Worm (Caenorhabditis elegans) whole organism, early embryonic: Measurements from ENCODE around the gene F56H9.2.

Experiments
- B0310.2 ChIP-seq: sonication (generic microtip); optimal IDR thresholded peaks from 2 replicates; lab custom pipeline; 2016; ENCODE audit warnings: mild to moderate bottlenecking, missing genetic modification characterization, missing compliant biosample characterization
- F13C5.2 ChIP-seq: sonication (generic microtip); optimal IDR thresholded peaks from 2 replicates; lab custom pipeline; 2017; ENCODE audit warnings: mild to moderate bottlenecking, missing genetic modification characterization, inconsistent platforms, missing compliant biosample characterization
- aly-1 ChIP-seq: sonication (generic microtip); optimal IDR thresholded peaks from 2 replicates; lab custom pipeline; 2016; ENCODE audit warnings: missing genetic modification characterization, missing compliant biosample characterization
- ama-1 ChIP-seq: fragments of 150-350 bp; optimal IDR thresholded peaks from 2 replicates; lab custom pipeline; 2014
- ceh-13 ChIP-seq: fragments of 200-800 bp; sonication (Bioruptor generic); optimal IDR thresholded peaks from 2 replicates; lab custom pipeline; 2018; ENCODE audit warnings: mild to moderate bottlenecking, missing genetic modification characterization, missing compliant biosample characterization
- ceh-36 ChIP-seq: sonication (generic microtip); optimal IDR thresholded peaks from 2 replicates; lab custom pipeline; 2016; ENCODE audit warnings: missing genetic modification characterization, inconsistent platforms, missing compliant biosample characterization
- ets-7 ChIP-seq: sonication (generic microtip); optimal IDR thresholded peaks from 2 replicates; lab custom pipeline; 2016; ENCODE audit warnings: missing genotype, missing genetic modification characterization, missing compliant biosample characterization
- flt-1 ChIP-seq: fragments of 200-800 bp; sonication (Bioruptor generic); IDR thresholded peaks from 2 replicates; pipeline ENCODE4 v1.3.6; 2022; ENCODE audit warnings: missing genetic modification characterization, missing compliant biosample characterization
- hmbx-1 ChIP-seq: sonication (generic microtip); optimal IDR thresholded peaks from 2 replicates; lab custom pipeline; 2016; ENCODE audit warnings: mild to moderate bottlenecking, missing genetic modification characterization, missing compliant biosample characterization
- hmg-4 ChIP-seq: fragments of 200-800 bp; sonication (Bioruptor generic); optimal IDR thresholded peaks from 2 replicates; lab custom pipeline; 2018; ENCODE audit warnings: mild to moderate bottlenecking, missing genetic modification characterization, missing compliant biosample characterization
- hnd-1 ChIP-seq: sonication (generic microtip); optimal IDR thresholded peaks from 2 replicates; lab custom pipeline; 2016; ENCODE audit warnings: missing genetic modification characterization, missing compliant biosample characterization
- pes-1 ChIP-seq: fragments of 200-800 bp; sonication (Bioruptor generic); IDR thresholded peaks from 2 replicates; pipeline ENCODE4 v1.3.6; 2022; ENCODE audit warnings: missing genetic modification reagents, missing genetic modification characterization, missing compliant biosample characterization
- scrt-1 ChIP-seq: fragments of 200-800 bp; sonication (Bioruptor generic); IDR thresholded peaks from 2 replicates; pipeline ENCODE4 v1.3.6; 2022; ENCODE audit warnings: missing genetic modification characterization, missing compliant biosample characterization
- sea-1 ChIP-seq: fragments of 200-800 bp; sonication (Bioruptor generic); conservative IDR thresholded peaks from 2 replicates; pipeline ENCODE4 v1.3.6; 2022; ENCODE audit warnings: missing genetic modification characterization, missing compliant biosample characterization
- tbx-11 ChIP-seq: fragments of 200-800 bp; sonication (Bioruptor generic); IDR thresholded peaks from 2 replicates; pipeline ENCODE4 v1.3.6; 2022; ENCODE audit warnings: missing genetic modification characterization, missing compliant biosample characterization
- tbx-37 ChIP-seq: fragments of 200-800 bp; sonication (Bioruptor generic); conservative IDR thresholded peaks from 2 replicates; pipeline ENCODE4 v1.3.6; 2022; ENCODE audit warnings: missing genetic modification reagents, missing genetic modification characterization, missing compliant biosample characterization
- tra-4 ChIP-seq: sonication (generic microtip); optimal IDR thresholded peaks from 2 replicates; lab custom pipeline; 2017; ENCODE audit warnings: missing genetic modification characterization, missing compliant biosample characterization

Gene F56H9.2

ce11 chrV:12624371-12624770 is 13.1 kb upstream of the F56H9.2 start, which contains the start of gene F56H9.9:
TSS of gene F56H9.9 (minus strand) at chrV:12624471.
- TF ChIP-seq ets-7 (no peak), tbx-11 (no peak), ama-1 (lab: Kevin White, UChicago) (no peak), hmg-4 (GFP tag; lab: Kevin White, UChicago) (no peak), aly-1 (tag; lab: Kevin White, UChicago) (no peak), sea-1 (GFP tag; lab: Robert Waterston, UW) (no peak), pes-1 (no peak), flt-1 (GFP tag; lab: Robert Waterston, UW) (no peak), scrt-1 (GFP tag; lab: Robert Waterston, UW) (no peak)

ce11 chrV:12629743-12630142 is 7.7 kb upstream of the F56H9.2 start, which contains the start of gene F56H9.6:
TSS of gene F56H9.6 (minus strand) at chrV:12629843.
- TF ChIP-seq sea-1 (GFP tag; lab: Robert Waterston, UW) (no peak), ama-1 (lab: Kevin White, UChicago) (no peak), hnd-1 (tag; lab: Kevin White, UChicago) (no peak), aly-1 (tag; lab: Kevin White, UChicago) (no peak), ceh-13 (GFP tag; lab: Kevin White, UChicago) (no peak), pes-1 (no peak), tra-4 (no peak), flt-1 (GFP tag; lab: Robert Waterston, UW) (no peak)

- TF ChIP-seq F13C5.2 (tag; lab: Kevin White, UChicago) (no peak), B0310.2 (tag; lab: Kevin White, UChicago) (no peak), ama-1 (lab: Kevin White, UChicago) (no peak), tbx-37 (GFP tag; lab: Robert Waterston, UW) (no peak), ceh-13 (GFP tag; lab: Kevin White, UChicago) (no peak), tbx-11 (no peak), hmg-4 (GFP tag; lab: Kevin White, UChicago) (no peak), hnd-1 (tag; lab: Kevin White, UChicago) (no peak), sea-1 (GFP tag; lab: Robert Waterston, UW) (no peak)
These were observed 5.4 kb upstream of the F56H9.2 start, which contains the start of gene srx-113 for ce11 chrV:12632048-12632447. TSS of gene srx-113 (minus strand) at chrV:12632148.

ce11 chrV:12633046-12633445 is 4.4 kb upstream of the F56H9.2 start:
- TF ChIP-seq ceh-13 (GFP tag; lab: Kevin White, UChicago) (no peak), hnd-1 (tag; lab: Kevin White, UChicago) (no peak), tbx-11 (peak; percentile 56; the same call in 1 of the 2 replicates), tbx-37 (GFP tag; lab: Robert Waterston, UW) (no peak)

ce11 chrV:12634050-12634449 is 3.4 kb upstream of the F56H9.2 start:
- TF ChIP-seq hmbx-1 (tag; lab: Kevin White, UChicago), result no peak
- no peak for TF ChIP-seq F13C5.2 (tag; lab: Kevin White, UChicago)
- TF ChIP-seq pes-1, result no peak
- no peak for TF ChIP-seq tra-4
- TF ChIP-seq tbx-11, result no peak
- TF ChIP-seq hnd-1 (tag; lab: Kevin White, UChicago), result no peak
- TF ChIP-seq tbx-37 (GFP tag; lab: Robert Waterston, UW), result no peak
- no peak for TF ChIP-seq ama-1 (lab: Kevin White, UChicago)
- no peak for TF ChIP-seq aly-1 (tag; lab: Kevin White, UChicago)
- no peak for TF ChIP-seq ceh-36
- no peak for TF ChIP-seq sea-1 (GFP tag; lab: Robert Waterston, UW)
- no peak for TF ChIP-seq flt-1 (GFP tag; lab: Robert Waterston, UW)
- TF ChIP-seq B0310.2 (tag; lab: Kevin White, UChicago), result no peak

- TF ChIP-seq ceh-36, result no peak
- no peak for TF ChIP-seq scrt-1 (GFP tag; lab: Robert Waterston, UW)
- no peak for TF ChIP-seq tra-4
- TF ChIP-seq tbx-37 (GFP tag; lab: Robert Waterston, UW), result no peak
- TF ChIP-seq aly-1 (tag; lab: Kevin White, UChicago), result no peak
- TF ChIP-seq flt-1 (GFP tag; lab: Robert Waterston, UW), result no peak
- TF ChIP-seq hmbx-1 (tag; lab: Kevin White, UChicago), result no peak
- no peak for TF ChIP-seq ets-7
- TF ChIP-seq ama-1 (lab: Kevin White, UChicago), result no peak
- TF ChIP-seq hmg-4 (GFP tag; lab: Kevin White, UChicago), result no peak
- TF ChIP-seq tbx-11, result no peak
- TF ChIP-seq B0310.2 (tag; lab: Kevin White, UChicago), result no peak
- no peak for TF ChIP-seq ceh-13 (GFP tag; lab: Kevin White, UChicago)
- no peak for TF ChIP-seq sea-1 (GFP tag; lab: Robert Waterston, UW)
- no peak for TF ChIP-seq pes-1
- TF ChIP-seq hnd-1 (tag; lab: Kevin White, UChicago), result no peak
- TF ChIP-seq F13C5.2 (tag; lab: Kevin White, UChicago), result no peak
These were observed 2.7 kb upstream of the F56H9.2 start for ce11 chrV:12634746-12635145.

- TF ChIP-seq tra-4 (no peak), sea-1 (GFP tag; lab: Robert Waterston, UW) (no peak)
These were observed 2.2 kb upstream of the F56H9.2 start for ce11 chrV:12635218-12635617.

ce11 chrV:12636248-12636647 is 1.2 kb upstream of the F56H9.2 start:
- no peak for TF ChIP-seq flt-1 (GFP tag; lab: Robert Waterston, UW)
- no peak for TF ChIP-seq tbx-37 (GFP tag; lab: Robert Waterston, UW)
- no peak for TF ChIP-seq hmg-4 (GFP tag; lab: Kevin White, UChicago)
- no peak for TF ChIP-seq aly-1 (tag; lab: Kevin White, UChicago)
- TF ChIP-seq scrt-1 (GFP tag; lab: Robert Waterston, UW), result no peak
- TF ChIP-seq B0310.2 (tag; lab: Kevin White, UChicago), result no peak
- no peak for TF ChIP-seq ceh-13 (GFP tag; lab: Kevin White, UChicago)
- no peak for TF ChIP-seq F13C5.2 (tag; lab: Kevin White, UChicago)
- TF ChIP-seq pes-1, result no peak
- TF ChIP-seq tbx-11, result no peak
- no peak for TF ChIP-seq ets-7
- TF ChIP-seq hnd-1 (tag; lab: Kevin White, UChicago), result no peak
- TF ChIP-seq sea-1 (GFP tag; lab: Robert Waterston, UW), result no peak
- TF ChIP-seq hmbx-1 (tag; lab: Kevin White, UChicago), result no peak
